Fruit fly (Drosophila melanogaster) whole organism, wandering third instar larva: ENCODE data around the gene CG5846.

Experiments
- Abd-B ChIP-seq: fragments of >200 bp; optimal IDR thresholded peaks from 2 replicates; lab custom pipeline; 2017; ENCODE audit warnings: missing biosample characterization, missing genetic modification characterization
- CG32264 ChIP-seq: fragments of 200-800 bp; sonication (Bioruptor generic); optimal IDR thresholded peaks from 2 replicates; lab custom pipeline; 2016; ENCODE audit warnings: missing biosample characterization, missing genetic modification characterization
- CG9705 ChIP-seq: fragments of 200-800 bp; sonication (Bioruptor generic); optimal IDR thresholded peaks from 2 replicates; lab custom pipeline; 2018; ENCODE audit warnings: missing biosample characterization, mild to moderate bottlenecking, missing genetic modification characterization
- CrebA ChIP-seq: fragments of 200-800 bp; sonication (Bioruptor generic); optimal IDR thresholded peaks from 2 replicates; lab custom pipeline; 2016; ENCODE audit warnings: missing biosample characterization, mild to moderate bottlenecking, missing genetic modification characterization, borderline replicate concordance
- Dfd ChIP-seq: fragments of >200 bp; optimal IDR thresholded peaks from 2 replicates; lab custom pipeline; 2017; ENCODE audit warnings: missing biosample characterization, missing genetic modification characterization
- Dif ChIP-seq: fragments of 200-275, 200-300 bp; sonication (Bioruptor generic); optimal IDR thresholded peaks from 2 replicates; lab custom pipeline; 2018; ENCODE audit warnings: missing biosample characterization, missing genetic modification characterization; ENCODE audit not compliant: partially characterized antibody
- GATAd ChIP-seq: sonication (Bioruptor generic); optimal IDR thresholded peaks from 2 replicates; lab custom pipeline; 2016; ENCODE audit warnings: missing biosample characterization, missing genetic modification characterization
- HLH106 ChIP-seq: fragments of 200-800 bp; optimal IDR thresholded peaks from 3 replicates; lab custom pipeline; 2019; ENCODE audit warnings: missing biosample characterization, mild to moderate bottlenecking, missing genetic modification characterization, moderate library complexity
- Hnf4 ChIP-seq: fragments of 200-800 bp; sonication (Bioruptor generic); optimal IDR thresholded peaks from 2 replicates; lab custom pipeline; 2016; ENCODE audit warnings: missing biosample characterization, mild to moderate bottlenecking, missing genetic modification characterization
- Hr78 ChIP-seq: fragments of >200 bp; optimal IDR thresholded peaks from 2 replicates; lab custom pipeline; 2017; ENCODE audit warnings: missing biosample characterization, missing genetic modification characterization
- Hr83 ChIP-seq: fragments of 200-300 bp; sonication (Bioruptor generic); optimal IDR thresholded peaks from 2 replicates; lab custom pipeline; 2016; ENCODE audit warnings: missing biosample characterization, mild to moderate bottlenecking, missing genetic modification characterization, moderate library complexity; ENCODE audit not compliant: poor library complexity, severe bottlenecking
- Jra ChIP-seq: sonication (Bioruptor generic); optimal IDR thresholded peaks from 2 replicates; lab custom pipeline; 2016; ENCODE audit warnings: missing biosample characterization, missing genetic modification characterization
- Mio ChIP-seq: sonication (Bioruptor generic); optimal IDR thresholded peaks from 2 replicates; lab custom pipeline; 2016; ENCODE audit warnings: missing biosample characterization, missing genetic modification characterization
- Myc ChIP-seq: fragments of >200 bp; optimal IDR thresholded peaks from 2 replicates; lab custom pipeline; 2017
- N ChIP-seq: fragments of >200 bp; optimal IDR thresholded peaks from 2 replicates; lab custom pipeline; 2018; ENCODE audit warnings: missing biosample characterization, missing external identifiers, missing genetic modification characterization
- OdsH ChIP-seq: fragments of 200-800 bp; sonication (Bioruptor generic); optimal IDR thresholded peaks from 2 replicates; lab custom pipeline; 2016; ENCODE audit warnings: missing biosample characterization, mild to moderate bottlenecking, missing genetic modification characterization
- Rel ChIP-seq, 2 experiments: fragments of 200-800 bp; sonication (Bioruptor generic) in 1 of 2; optimal IDR thresholded peaks; 2 replicates in 1 of 2; 3 replicates in 1 of 2; lab custom pipeline; 2016 to 2019; ENCODE audit warnings: mild to moderate bottlenecking in 2 of 2, missing biosample characterization in 2 of 2, missing genetic modification characterization in 2 of 2, moderate library complexity in 1 of 2
- Sp1 ChIP-seq: fragments of 200-800 bp; sonication (Bioruptor generic); optimal IDR thresholded peaks from 3 replicates; lab custom pipeline; 2019; ENCODE audit warnings: missing biosample characterization, mild to moderate bottlenecking, missing genetic modification characterization, moderate library complexity
- Vsx2 ChIP-seq: fragments of 200-300, 225-300 bp; sonication (Bioruptor generic); optimal IDR thresholded peaks from 2 replicates; lab custom pipeline; 2018; ENCODE audit warnings: missing biosample characterization, missing genetic modification characterization; ENCODE audit not compliant: partially characterized antibody
- br ChIP-seq: fragments of 200-800 bp; sonication (Bioruptor generic); optimal IDR thresholded peaks from 2 replicates; lab custom pipeline; 2016; ENCODE audit warnings: missing biosample characterization, missing genetic modification characterization
- brk ChIP-seq: fragments of 200-800 bp; sonication (Bioruptor generic); optimal IDR thresholded peaks from 2 replicates; lab custom pipeline; 2016; ENCODE audit warnings: missing biosample characterization, mild to moderate bottlenecking, missing genetic modification characterization
- dl ChIP-seq, 2 experiments: fragments of 175-275, 200-275 bp in 1 of 2; fragments of 200-275 bp in 1 of 2; sonication (Bioruptor generic); optimal IDR thresholded peaks; lab custom pipeline; 2018; ENCODE audit warnings: mild to moderate bottlenecking in 2 of 2, missing biosample characterization in 2 of 2, missing genetic modification characterization in 2 of 2, moderate library complexity in 2 of 2; ENCODE audit not compliant: partially characterized antibody in 2 of 2, insufficient read depth in 1 of 2
- dmrt93B ChIP-seq: fragments of 200-800 bp; sonication (Bioruptor generic); optimal IDR thresholded peaks from 2 replicates; lab custom pipeline; 2018; ENCODE audit warnings: missing biosample characterization, mild to moderate bottlenecking, missing genetic modification characterization
- dsf ChIP-seq: sonication (Bioruptor generic); optimal IDR thresholded peaks from 2 replicates; lab custom pipeline; 2016; ENCODE audit warnings: missing biosample characterization, missing genetic modification characterization, borderline replicate concordance
- ey ChIP-seq: fragments of 200-800 bp; sonication (Bioruptor generic); optimal IDR thresholded peaks from 2 replicates; lab custom pipeline; 2016; ENCODE audit warnings: missing biosample characterization, missing genetic modification characterization
- foxo ChIP-seq, 2 experiments: fragments of 200-800 bp; sonication (Bioruptor generic); optimal IDR thresholded peaks; 2 replicates in 1 of 2; 3 replicates in 1 of 2; lab custom pipeline; 2016 to 2017; ENCODE audit warnings: missing biosample characterization in 2 of 2, missing genetic modification characterization in 2 of 2
- fru ChIP-seq: fragments of 200-800 bp; sonication (Bioruptor generic); optimal IDR thresholded peaks from 3 replicates; lab custom pipeline; 2016; ENCODE audit warnings: missing biosample characterization, mild to moderate bottlenecking, missing genetic modification characterization
- h ChIP-seq: fragments of 200-800 bp; sonication (Bioruptor generic); optimal IDR thresholded peaks from 3 replicates; lab custom pipeline; 2016; ENCODE audit warnings: missing biosample characterization, mild to moderate bottlenecking, missing genetic modification characterization
- jim ChIP-seq: fragments of 175-275, 200-325 bp; sonication (Bioruptor generic); optimal IDR thresholded peaks from 2 replicates; lab custom pipeline; 2016; ENCODE audit warnings: missing biosample characterization, mild to moderate bottlenecking, missing genetic modification characterization
- lola ChIP-seq: fragments of >200 bp; optimal IDR thresholded peaks from 2 replicates; lab custom pipeline; 2017; ENCODE audit warnings: missing biosample characterization, missing genetic modification characterization
- pan ChIP-seq: fragments of >200 bp; optimal IDR thresholded peaks from 2 replicates; lab custom pipeline; 2017
- psq ChIP-seq: fragments of 200-800 bp; sonication (Bioruptor generic); optimal IDR thresholded peaks from 3 replicates; lab custom pipeline; 2017; ENCODE audit warnings: missing biosample characterization, mild to moderate bottlenecking, missing genetic modification characterization, moderate library complexity
- rgr ChIP-seq: fragments of 200-800 bp; sonication (Bioruptor generic); optimal IDR thresholded peaks from 3 replicates; lab custom pipeline; 2016; ENCODE audit warnings: missing biosample characterization, mild to moderate bottlenecking, missing genetic modification characterization
- sage ChIP-seq: fragments of 200-800 bp; sonication (Bioruptor generic); optimal IDR thresholded peaks from 2 replicates; lab custom pipeline; 2016; ENCODE audit warnings: missing biosample characterization, mild to moderate bottlenecking, missing genetic modification characterization
- sv ChIP-seq: fragments of 200-800 bp; sonication (Bioruptor generic); optimal IDR thresholded peaks from 3 replicates; lab custom pipeline; 2016; ENCODE audit warnings: missing biosample characterization, missing genetic modification characterization
- tai ChIP-seq: sonication (Bioruptor generic); optimal IDR thresholded peaks from 2 replicates; lab custom pipeline; 2016; ENCODE audit warnings: missing biosample characterization, missing genetic modification characterization
- usp ChIP-seq: fragments of >200 bp; optimal IDR thresholded peaks from 2 replicates; lab custom pipeline; 2017; ENCODE audit warnings: missing biosample characterization, missing genetic modification characterization
- woc ChIP-seq: sonication (Bioruptor generic); optimal IDR thresholded peaks from 2 replicates; lab custom pipeline; 2016; ENCODE audit warnings: missing biosample characterization, mild to moderate bottlenecking, missing genetic modification characterization

The CG5846 gene

DNA sequence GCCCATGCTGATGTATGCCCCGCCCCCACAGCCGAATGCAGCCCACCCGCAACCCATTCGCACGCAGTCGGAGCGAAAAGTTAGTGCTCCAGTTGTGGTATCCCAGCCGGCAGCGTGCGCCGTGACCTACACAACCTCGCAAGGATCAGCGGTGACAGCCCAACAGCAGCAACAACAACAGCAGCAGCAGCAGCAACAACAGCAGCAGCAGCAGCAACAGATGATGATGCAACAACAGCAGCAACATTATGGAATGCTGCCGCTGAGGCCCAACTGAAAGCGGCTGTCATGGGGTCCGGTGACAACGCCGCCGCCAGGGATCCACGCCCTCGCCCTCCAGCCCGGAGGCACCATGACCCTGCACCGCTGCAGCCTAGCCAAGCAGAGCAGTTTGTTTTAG, 37.3 kb upstream of the CG5846 start:
- TF ChIP-seq Dfd (GFP tag; lab: Kevin White, UChicago) (peak; percentile 93), Rel (GFP tag; optimal IDR thresholded peaks at IDR 0.05; lab: Kevin White, UChicago) (no peak), Rel (tag; optimal IDR thresholded peaks at IDR 0.05; lab: Kevin White, UChicago) (no peak), sv (GFP tag; lab: Kevin White, UChicago) (no peak), CrebA (GFP tag; lab: Kevin White, UChicago) (no peak), rgr (GFP tag; lab: Kevin White, UChicago) (no peak), dmrt93B (no peak), Sp1 (no peak), GATAd (GFP tag; lab: Kevin White, UChicago) (no peak), Mio (GFP tag; lab: Kevin White, UChicago) (no peak)

DNA sequence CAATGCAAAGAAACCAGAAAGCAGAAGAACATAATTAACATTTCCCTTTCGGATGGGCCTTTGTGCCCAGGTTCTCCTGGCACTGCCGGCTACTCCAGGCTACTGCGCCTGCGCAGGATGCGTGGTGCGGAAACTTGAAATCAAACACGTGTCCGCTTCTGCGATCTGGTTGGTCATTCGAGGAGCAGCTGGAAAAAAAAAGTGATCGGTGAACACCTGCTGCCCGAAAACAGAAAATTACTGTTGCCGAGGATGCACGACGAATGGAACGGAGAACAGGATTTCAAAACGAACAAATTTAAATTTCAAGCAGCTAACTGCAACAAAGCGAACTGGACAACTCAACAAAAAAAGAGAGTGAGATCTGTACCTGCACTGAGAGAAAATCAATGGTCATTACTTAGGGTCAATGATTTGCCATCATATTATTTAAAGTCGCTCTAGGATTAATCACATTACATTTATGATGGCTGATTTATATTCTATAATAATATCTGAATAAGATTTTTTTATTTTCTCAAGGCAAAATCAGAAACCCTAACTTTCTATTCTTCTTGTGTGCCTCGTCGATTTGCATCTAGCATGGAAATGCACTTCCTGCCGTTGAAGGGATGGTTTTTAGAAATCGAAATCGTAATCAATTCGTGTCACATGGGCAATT, 32.9 kb upstream of the CG5846 start:
- TF ChIP-seq Hr83 (GFP tag; lab: Kevin White, UChicago) (no peak), ey (GFP tag; lab: Kevin White, UChicago) (peak; percentile 18), Hnf4 (GFP tag; lab: Kevin White, UChicago) (peak; percentile 38), Sp1 (peak; percentile 47), foxo (GFP tag; optimal IDR thresholded peaks at IDR 0.05; lab: Kevin White, UChicago) (peak in 1 of 2 experiments; percentile 64), dsf (GFP tag; lab: Kevin White, UChicago) (no peak), psq (GFP tag; lab: Kevin White, UChicago) (peak; percentile 30), OdsH (GFP tag; lab: Kevin White, UChicago) (peak; percentile 47), Jra (no peak), jim (GFP tag; lab: Kevin White, UChicago) (no peak), CG32264 (GFP tag; lab: Kevin White, UChicago) (no peak), HLH106 (peak; percentile 29), sage (GFP tag; lab: Kevin White, UChicago) (no peak), br (GFP tag; lab: Kevin White, UChicago) (peak; percentile 13), woc (peak; percentile 12), dmrt93B (no peak), GATAd (GFP tag; lab: Kevin White, UChicago) (no peak), sv (GFP tag; lab: Kevin White, UChicago) (no peak), Myc (lab: Kevin White, UChicago) (no peak), fru (peak; percentile 53), Abd-B (no peak), Hr78 (GFP tag; lab: Kevin White, UChicago) (no peak), Dif (no peak), Rel (GFP tag; optimal IDR thresholded peaks at IDR 0.05; lab: Kevin White, UChicago) (no peak), Rel (tag; optimal IDR thresholded peaks at IDR 0.05; lab: Kevin White, UChicago) (no peak), Vsx2 (GFP tag; lab: Kevin White, UChicago) (no peak), pan (lab: Kevin White, UChicago) (no peak), lola (no peak), Dfd (GFP tag; lab: Kevin White, UChicago) (no peak), usp (no peak), dl (GFP tag; optimal IDR thresholded peaks at IDR 0.05; lab: Kevin White, UChicago; ENCODE audit: insufficient read depth in 1 of 2, partially characterized antibody in 2 of 2) (no peak), N (GFP tag; lab: Kevin White, UChicago) (no peak), CrebA (GFP tag; lab: Kevin White, UChicago) (no peak), tai (GFP tag; lab: Kevin White, UChicago) (no peak), CG9705 (GFP tag; lab: Kevin White, UChicago) (no peak), rgr (GFP tag; lab: Kevin White, UChicago) (peak; percentile 46), brk (GFP tag; lab: Kevin White, UChicago) (no peak), Mio (GFP tag; lab: Kevin White, UChicago) (no peak), h (GFP tag; lab: Kevin White, UChicago) (peak; percentile 63)
